Worm (Caenorhabditis elegans): Measurements from ENCODE around the gene srv-10.

The srv-10 gene

DNA sequence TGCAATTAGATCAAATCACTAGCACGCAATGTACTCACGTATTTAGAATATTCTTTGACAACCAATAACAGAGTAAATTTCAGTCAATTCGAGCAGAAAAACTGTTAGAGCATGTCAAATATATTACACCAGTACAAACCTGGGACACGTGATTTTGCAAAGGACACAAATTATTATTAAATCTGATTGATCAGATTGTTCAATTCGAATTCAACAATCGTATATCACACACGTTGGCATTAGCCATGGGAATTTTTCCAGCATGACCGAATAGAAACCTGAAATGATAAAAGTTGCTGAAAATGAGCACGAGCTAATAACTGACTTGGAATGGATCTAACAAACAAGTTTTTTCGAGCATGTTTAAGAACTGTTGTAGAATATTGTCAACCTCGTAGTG lies 663 bp upstream of the srv-10 start, which contains the start of gene srv-9:
Gene srv-9, minus strand, starts transcription at position 101 of the 400 bp plus-strand sequence.
- TF ChIP-seq elt-2 (tag; optimal IDR thresholded peaks at IDR 0.05), result no peak
- TF ChIP-seq ZK546.5 (tag; optimal IDR thresholded peaks at IDR 0.05), result no peak
- TF ChIP-seq unc-62 (GFP tag; optimal IDR thresholded peaks at IDR 0.05), result no peak
- no peak for TF ChIP-seq pqm-1 (tag; optimal IDR thresholded peaks at IDR 0.05)
- no peak for TF ChIP-seq R02D3.7 (tag; optimal IDR thresholded peaks at IDR 0.05)
- no peak for TF ChIP-seq mml-1 (tag; optimal IDR thresholded peaks at IDR 0.05)
- TF ChIP-seq hmg-11 (tag; optimal IDR thresholded peaks at IDR 0.05), result no peak
- no peak for TF ChIP-seq skn-1 (tag; optimal IDR thresholded peaks at IDR 0.05)
- TF ChIP-seq nhr-12 (tag; optimal IDR thresholded peaks at IDR 0.05), result no peak
- no peak for TF ChIP-seq snpc-4 (tag; optimal IDR thresholded peaks at IDR 0.05)
- no peak for TF ChIP-seq eor-1 (tag; optimal IDR thresholded peaks at IDR 0.05)
- no peak for TF ChIP-seq ceh-28 (tag; optimal IDR thresholded peaks at IDR 0.05)
- no peak for TF ChIP-seq ceh-16 (tag; optimal IDR thresholded peaks at IDR 0.05)
- no peak for TF ChIP-seq ceh-82 (tag; optimal IDR thresholded peaks at IDR 0.05)
- no peak for TF ChIP-seq nhr-237 (tag; optimal IDR thresholded peaks at IDR 0.05)
- no peak for TF ChIP-seq nhr-11 (tag; optimal IDR thresholded peaks at IDR 0.05)
- no peak for TF ChIP-seq ama-1 (optimal IDR thresholded peaks at IDR 0.05)
- no peak for TF ChIP-seq zag-1 (tag; optimal IDR thresholded peaks at IDR 0.05)

DNA sequence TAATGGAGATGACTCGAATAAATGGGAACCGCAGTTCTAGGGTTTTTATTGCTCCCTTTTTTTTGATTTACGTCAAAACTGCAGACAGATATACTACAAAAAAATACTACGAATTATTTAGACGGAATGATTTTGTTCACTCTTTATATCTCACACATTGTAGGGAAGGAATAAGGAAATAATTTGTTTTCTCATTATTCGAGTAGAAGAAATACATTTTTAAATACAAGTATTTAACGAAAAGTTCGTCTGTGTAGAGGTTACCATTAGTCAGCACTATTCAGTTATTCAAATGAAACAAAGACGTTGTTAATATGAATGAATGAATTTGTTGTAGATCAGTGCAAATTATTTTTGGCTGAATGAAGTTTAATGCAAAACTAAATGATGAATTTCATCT lies 3.1 kb downstream of the srv-10 start, which contains the start of gene srd-18:
Gene srd-18, minus strand, starts transcription at position 101 of the 400 bp plus-strand sequence.
- TF ChIP-seq ceh-28 (tag; optimal IDR thresholded peaks at IDR 0.05) (no peak), unc-39 (tag; optimal IDR thresholded peaks at IDR 0.05) (no peak), nhr-12 (tag; optimal IDR thresholded peaks at IDR 0.05) (no peak), R02D3.7 (tag; optimal IDR thresholded peaks at IDR 0.05) (no peak), nfya-1 (tag; optimal IDR thresholded peaks at IDR 0.05; ENCODE audit: insufficient read depth) (no peak), nhr-28 (tag; optimal IDR thresholded peaks at IDR 0.05) (no peak), lin-15B (tag; optimal IDR thresholded peaks at IDR 0.05) (no peak), nhr-76 (tag; optimal IDR thresholded peaks at IDR 0.05) (no peak), aly-2 (tag; optimal IDR thresholded peaks at IDR 0.05) (no peak), elt-1 (tag; optimal IDR thresholded peaks at IDR 0.05) (no peak), nhr-25 (tag; optimal IDR thresholded peaks at IDR 0.05) (no peak), ztf-4 (tag; optimal IDR thresholded peaks at IDR 0.05) (no peak), egl-5 (tag; optimal IDR thresholded peaks at IDR 0.05) (no peak), mdl-1 (tag; optimal IDR thresholded peaks at IDR 0.05) (no peak), elt-3 (tag; optimal IDR thresholded peaks at IDR 0.05) (no peak), mml-1 (tag; optimal IDR thresholded peaks at IDR 0.05) (no peak), ZK546.5 (tag; optimal IDR thresholded peaks at IDR 0.05) (no peak), skn-1 (tag; optimal IDR thresholded peaks at IDR 0.05) (no peak), lsy-12 (tag; optimal IDR thresholded peaks at IDR 0.05) (no peak)

DNA sequence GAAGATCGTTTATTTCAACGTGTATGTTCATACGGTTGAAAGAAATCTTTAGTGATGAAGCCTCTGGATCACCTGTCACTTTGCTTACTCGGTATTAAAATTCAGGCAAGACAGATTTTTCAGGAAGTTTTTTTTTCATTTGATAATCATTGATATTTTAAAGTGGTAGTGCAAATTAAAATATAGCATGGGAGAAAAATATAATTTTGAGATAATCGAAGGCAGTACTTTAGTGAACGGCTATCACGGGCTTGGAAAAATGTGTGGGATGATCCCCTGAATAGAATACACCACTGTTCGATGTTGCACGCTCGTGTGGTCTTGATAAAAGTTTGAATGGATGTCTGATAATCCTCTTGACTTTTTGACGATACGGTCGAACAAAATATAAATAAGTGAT lies 3.7 kb downstream of the srv-10 start:
- TF ChIP-seq elt-2 (tag; optimal IDR thresholded peaks at IDR 0.05), result no peak
- TF ChIP-seq nhr-28 (tag; optimal IDR thresholded peaks at IDR 0.05), result no peak
- TF ChIP-seq ztf-11 (tag; optimal IDR thresholded peaks at IDR 0.05), result no peak
- no peak for TF ChIP-seq lin-15B (tag; optimal IDR thresholded peaks at IDR 0.05)
- no peak for TF ChIP-seq nhr-25 (tag; optimal IDR thresholded peaks at IDR 0.05)
- TF ChIP-seq ceh-28 (tag; optimal IDR thresholded peaks at IDR 0.05), result no peak
- TF ChIP-seq mdl-1 (tag; optimal IDR thresholded peaks at IDR 0.05), result no peak
- TF ChIP-seq nfya-1 (tag; optimal IDR thresholded peaks at IDR 0.05; ENCODE audit: insufficient read depth), result no peak
- TF ChIP-seq egl-5 (tag; optimal IDR thresholded peaks at IDR 0.05), result no peak
- no peak for TF ChIP-seq skn-1 (tag; optimal IDR thresholded peaks at IDR 0.05)
- no peak for TF ChIP-seq snpc-4 (tag; optimal IDR thresholded peaks at IDR 0.05)
- no peak for TF ChIP-seq tbx-2 (tag; optimal IDR thresholded peaks at IDR 0.05)
- no peak for TF ChIP-seq ceh-16 (tag; optimal IDR thresholded peaks at IDR 0.05)

DNA sequence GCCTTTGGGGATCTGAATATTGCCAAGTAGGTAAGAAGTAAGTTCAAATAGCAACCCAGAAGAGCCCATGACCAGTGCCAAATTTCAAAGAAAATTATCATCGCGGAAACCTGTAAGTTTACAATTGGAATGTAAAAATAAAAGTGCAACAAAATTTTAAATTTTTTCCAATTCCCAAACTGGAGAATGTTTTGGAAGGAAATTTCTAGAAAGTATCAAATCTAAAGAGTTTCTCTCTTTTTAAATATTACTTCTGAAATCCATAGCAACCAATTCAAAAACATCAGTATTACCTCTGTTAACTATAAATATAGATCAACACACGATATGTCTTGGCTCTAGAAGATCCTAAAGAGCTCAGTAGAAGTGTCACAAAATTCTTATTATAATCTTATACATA lies 5.0 kb downstream of the srv-10 start, which contains the start of gene srd-19:
Gene srd-19, minus strand, starts transcription at position 101 of the 400 bp plus-strand sequence.
- no peak for TF ChIP-seq tbx-2 (tag; optimal IDR thresholded peaks at IDR 0.05)
- TF ChIP-seq nhr-237 (tag; optimal IDR thresholded peaks at IDR 0.05), result no peak
- TF ChIP-seq nhr-12 (tag; optimal IDR thresholded peaks at IDR 0.05), result no peak
- no peak for TF ChIP-seq sea-2 (GFP tag; optimal IDR thresholded peaks at IDR 0.05)
- TF ChIP-seq nhr-43 (tag; optimal IDR thresholded peaks at IDR 0.05; ENCODE audit: poor library complexity, severe bottlenecking), result no peak
- no peak for TF ChIP-seq unc-62 (GFP tag; optimal IDR thresholded peaks at IDR 0.05)
- no peak for TF ChIP-seq mdl-1 (tag; optimal IDR thresholded peaks at IDR 0.05)
- no peak for TF ChIP-seq ama-1 (optimal IDR thresholded peaks at IDR 0.05)
- TF ChIP-seq skn-1 (tag; optimal IDR thresholded peaks at IDR 0.05), result no peak
- TF ChIP-seq nhr-76 (tag; optimal IDR thresholded peaks at IDR 0.05), result no peak

Data from whole organism, L3 larva.